Worm (Caenorhabditis elegans) whole organism, L1 larva: ENCODE measurements around the gene C35A5.10.
A peak's percentile ranks its signal among the peaks of the same experiment; 100 is the strongest.

Experiments
- C16A3.4 ChIP-seq: fragments of 150-350 bp; optimal IDR thresholded peaks from 2 replicates; lab custom pipeline; 2014; ENCODE audit warnings: missing biosample characterization, missing genetic modification characterization
- aly-2 ChIP-seq: fragments of 150-350 bp; optimal IDR thresholded peaks from 2 replicates; lab custom pipeline; 2014; ENCODE audit warnings: missing biosample characterization, missing genetic modification characterization
- blmp-1 ChIP-seq: fragments of 150-350 bp; optimal IDR thresholded peaks from 2 replicates; lab custom pipeline; 2014; ENCODE audit warnings: missing biosample characterization, missing genetic modification characterization
- ceh-82 ChIP-seq, 3 experiments: fragments of 150-350 bp in 1 of 3; sonication (generic microtip) in 2 of 3; optimal IDR thresholded peaks; 2 replicates each; lab custom pipeline; 2014 to 2017; ENCODE audit warnings: missing biosample characterization in 3 of 3, missing genetic modification characterization in 3 of 3
- dsc-1 ChIP-seq: sonication (generic microtip); optimal IDR thresholded peaks from 2 replicates; lab custom pipeline; 2016; ENCODE audit warnings: mild to moderate bottlenecking, missing genetic modification characterization, missing compliant biosample characterization
- efl-1 ChIP-seq, 4 experiments: fragments of 150-350 bp; optimal IDR thresholded peaks in 3 of 4; peaks in 1 of 4; 1 replicate in 1 of 4; 2 replicates in 3 of 4; lab custom pipeline; 2014; ENCODE audit warnings: missing biosample characterization in 2 of 4, missing genetic modification characterization in 2 of 4, missing genetic modification reagents in 2 of 4
- efl-3 ChIP-seq: fragments of 200-800 bp; sonication (Bioruptor generic); optimal IDR thresholded peaks from 2 replicates; lab custom pipeline; 2018; ENCODE audit warnings: mild to moderate bottlenecking, missing genetic modification characterization, missing compliant biosample characterization
- egl-13 ChIP-seq: sonication (generic microtip); optimal IDR thresholded peaks from 2 replicates; lab custom pipeline; 2016; ENCODE audit warnings: missing genotype, missing genetic modification reagents, missing genetic modification characterization, missing compliant biosample characterization
- egl-27 ChIP-seq, 2 experiments: fragments of 150-350 bp in 1 of 2; sonication (generic microtip); optimal IDR thresholded peaks; 3 replicates each; lab custom pipeline; 2017 to 2018; ENCODE audit warnings: missing biosample characterization in 2 of 2, missing genetic modification characterization in 2 of 2, missing genetic modification reagents in 2 of 2
- elt-2 ChIP-seq: sonication (generic microtip); optimal IDR thresholded peaks from 2 replicates; lab custom pipeline; 2016; ENCODE audit warnings: missing genetic modification characterization, mild to moderate bottlenecking, inconsistent platforms, missing compliant biosample characterization, missing genetic modification reagents
- fkh-8 ChIP-seq: sonication (generic microtip); optimal IDR thresholded peaks from 2 replicates; lab custom pipeline; 2016; ENCODE audit warnings: mild to moderate bottlenecking, missing genetic modification characterization, missing compliant biosample characterization
- fos-1 ChIP-seq: fragments of 150-350 bp; optimal IDR thresholded peaks from 2 replicates; lab custom pipeline; 2014; ENCODE audit warnings: missing biosample characterization, missing genetic modification characterization
- grh-1 ChIP-seq: fragments of 200-800 bp; sonication (Bioruptor generic); IDR thresholded peaks from 2 replicates; pipeline ENCODE4 v1.3.6; 2022; ENCODE audit warnings: missing genetic modification reagents, missing genetic modification characterization, missing compliant biosample characterization
- hlh-4 ChIP-seq: sonication (generic microtip); optimal IDR thresholded peaks from 2 replicates; lab custom pipeline; 2016; ENCODE audit warnings: mild to moderate bottlenecking, missing genetic modification characterization, missing compliant biosample characterization
- irx-1 ChIP-seq: sonication (generic microtip); optimal IDR thresholded peaks from 2 replicates; lab custom pipeline; 2016; ENCODE audit warnings: missing genetic modification characterization, missing compliant biosample characterization
- lin-13 ChIP-seq: fragments of 150-350 bp; optimal IDR thresholded peaks from 2 replicates; lab custom pipeline; 2014; ENCODE audit warnings: missing biosample characterization, missing genetic modification reagents, missing genetic modification characterization
- lin-14 ChIP-seq: fragments of 200-800 bp; sonication (Bioruptor generic); optimal IDR thresholded peaks from 2 replicates; lab custom pipeline; 2018; ENCODE audit warnings: mild to moderate bottlenecking, missing genetic modification characterization, moderate library complexity, missing compliant biosample characterization
- lin-35 ChIP-seq, 2 experiments: fragments of 150-350 bp; optimal IDR thresholded peaks; 2 replicates each; lab custom pipeline; 2014; ENCODE audit warnings: missing biosample characterization in 2 of 2, missing genetic modification characterization in 2 of 2, missing genetic modification reagents in 2 of 2
- lin-39 ChIP-seq: fragments of 150-350 bp; optimal IDR thresholded peaks from 2 replicates; lab custom pipeline; 2014; ENCODE audit warnings: missing biosample characterization, missing genetic modification reagents, missing genetic modification characterization
- lsy-2 ChIP-seq, 2 experiments: fragments of 150-350 bp; optimal IDR thresholded peaks; 2 replicates each; lab custom pipeline; 2014; ENCODE audit warnings: missing biosample characterization in 2 of 2, missing genetic modification characterization in 2 of 2
- mab-9 ChIP-seq: fragments of 200-800 bp; sonication (Bioruptor generic); IDR thresholded peaks from 2 replicates; pipeline ENCODE4 v1.3.6; 2022; ENCODE audit warnings: missing genetic modification reagents, missing genetic modification characterization, missing compliant biosample characterization
- mdl-1 ChIP-seq, 2 experiments: fragments of 150-350 bp; optimal IDR thresholded peaks; 2 replicates each; lab custom pipeline; 2014 to 2017; ENCODE audit warnings: missing biosample characterization in 2 of 2, missing genetic modification characterization in 2 of 2, inconsistent platforms in 1 of 2
- mef-2 ChIP-seq: fragments of 150-350 bp; optimal IDR thresholded peaks from 2 replicates; lab custom pipeline; 2014; ENCODE audit warnings: missing biosample characterization, missing genetic modification characterization
- nhr-11 ChIP-seq: fragments of 150-350 bp; optimal IDR thresholded peaks from 2 replicates; lab custom pipeline; 2014; ENCODE audit warnings: missing biosample characterization, missing genetic modification characterization
- nhr-12 ChIP-seq: sonication (generic microtip); optimal IDR thresholded peaks from 2 replicates; lab custom pipeline; 2017; ENCODE audit warnings: missing biosample characterization, missing genetic modification characterization
- nhr-20 ChIP-seq: sonication (generic microtip); optimal IDR thresholded peaks from 2 replicates; lab custom pipeline; 2016; ENCODE audit warnings: mild to moderate bottlenecking, missing genetic modification characterization, missing compliant biosample characterization
- nhr-237 ChIP-seq: fragments of 150-350 bp; optimal IDR thresholded peaks from 2 replicates; lab custom pipeline; 2014; ENCODE audit warnings: missing biosample characterization, missing genetic modification characterization
- nhr-28 ChIP-seq: fragments of 150-350 bp; optimal IDR thresholded peaks from 2 replicates; lab custom pipeline; 2014; ENCODE audit warnings: missing biosample characterization, missing genetic modification characterization
- nhr-47 ChIP-seq: sonication (generic microtip); optimal IDR thresholded peaks from 2 replicates; lab custom pipeline; 2016; ENCODE audit warnings: mild to moderate bottlenecking, missing genetic modification characterization, moderate library complexity, missing compliant biosample characterization
- nhr-71 ChIP-seq: sonication (generic microtip); optimal IDR thresholded peaks from 2 replicates; lab custom pipeline; 2016; ENCODE audit warnings: mild to moderate bottlenecking, missing genetic modification characterization, moderate library complexity, missing compliant biosample characterization
- nhr-77 ChIP-seq: fragments of 150-350 bp; optimal IDR thresholded peaks from 2 replicates; lab custom pipeline; 2014; ENCODE audit warnings: missing biosample characterization, missing genetic modification characterization
- nhr-90 ChIP-seq: sonication (generic microtip); optimal IDR thresholded peaks from 2 replicates; lab custom pipeline; 2016; ENCODE audit warnings: mild to moderate bottlenecking, missing genetic modification characterization, missing compliant biosample characterization; ENCODE audit not compliant: poor library complexity
- pax-3 ChIP-seq: fragments of 200-800 bp; sonication (Bioruptor generic); optimal IDR thresholded peaks from 2 replicates; lab custom pipeline; 2018; ENCODE audit warnings: mild to moderate bottlenecking, missing genetic modification characterization, moderate library complexity, missing compliant biosample characterization
- rnt-1 ChIP-seq: sonication (generic microtip); optimal IDR thresholded peaks from 2 replicates; lab custom pipeline; 2016; ENCODE audit warnings: mild to moderate bottlenecking, missing genetic modification characterization, moderate library complexity, missing compliant biosample characterization
- skn-1 ChIP-seq: fragments of 150-350 bp; optimal IDR thresholded peaks from 2 replicates; lab custom pipeline; 2014; ENCODE audit warnings: missing biosample characterization, missing genetic modification characterization
- snu-23 ChIP-seq: sonication (generic microtip); optimal IDR thresholded peaks from 2 replicates; lab custom pipeline; 2016; ENCODE audit warnings: missing genetic modification characterization, missing compliant biosample characterization
- sptf-1 ChIP-seq: fragments of 150-350 bp; optimal IDR thresholded peaks from 2 replicates; lab custom pipeline; 2014; ENCODE audit warnings: missing biosample characterization, missing genetic modification characterization
- swsn-7 ChIP-seq: sonication (generic microtip); optimal IDR thresholded peaks from 2 replicates; lab custom pipeline; 2016; ENCODE audit warnings: missing genetic modification characterization, missing compliant biosample characterization
- unc-62 ChIP-seq: fragments of 150-350 bp; optimal IDR thresholded peaks from 2 replicates; lab custom pipeline; 2014; ENCODE audit warnings: missing biosample characterization, missing genetic modification reagents, missing genetic modification characterization
- unc-86 ChIP-seq: sonication (generic microtip); optimal IDR thresholded peaks from 2 replicates; lab custom pipeline; 2016; ENCODE audit warnings: missing genetic modification characterization, missing compliant biosample characterization
- unc-98 ChIP-seq: fragments of 200-800 bp; sonication (Bioruptor generic); IDR thresholded peaks from 2 replicates; pipeline ENCODE4 v1.3.6; 2022; ENCODE audit warnings: missing genetic modification characterization, missing compliant biosample characterization
- ztf-4 ChIP-seq: fragments of 150-350 bp; optimal IDR thresholded peaks from 2 replicates; lab custom pipeline; 2014; ENCODE audit warnings: missing biosample characterization, missing genetic modification characterization

The C35A5.10 gene

DNA sequence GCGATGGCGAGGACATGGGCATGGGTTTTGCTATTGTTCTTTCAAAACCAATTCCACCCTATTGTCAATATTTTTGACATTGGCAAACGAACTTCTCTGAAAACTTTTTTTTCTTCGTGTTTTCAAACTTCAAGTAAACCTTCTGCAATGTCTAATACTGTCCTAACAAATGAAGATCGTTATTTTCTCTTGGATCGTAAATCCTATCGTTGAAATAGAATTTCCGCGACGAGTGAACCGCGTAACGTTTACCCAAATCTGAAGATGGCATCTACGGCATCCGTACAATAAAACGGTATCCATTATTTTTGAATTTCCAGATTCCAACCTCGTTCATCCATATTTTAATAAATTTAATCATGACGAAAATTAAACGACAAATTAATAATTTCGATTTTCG is 1.6 kb downstream of the C35A5.10 start, which contains the start of gene C35A5.5:
Gene C35A5.5 (plus strand): TSS at position 301 of the 400 bp plus-strand sequence.
- no peak for TF ChIP-seq fos-1 (tag; lab: Kevin White, UChicago)
- TF ChIP-seq unc-86: no peak
- no peak for TF ChIP-seq nhr-28
- TF ChIP-seq fkh-8 (tag; lab: Kevin White, UChicago): no peak
- TF ChIP-seq rnt-1 (tag; lab: Kevin White, UChicago): no peak
- no peak for TF ChIP-seq efl-3 (GFP tag; lab: Kevin White, UChicago)
- TF ChIP-seq mef-2 (tag; lab: Kevin White, UChicago): no peak
- TF ChIP-seq grh-1 (GFP tag; lab: Robert Waterston, UW): no peak
- no peak for TF ChIP-seq C16A3.4
- TF ChIP-seq swsn-7 (tag; lab: Kevin White, UChicago): no peak
- TF ChIP-seq nhr-77 (tag; lab: Kevin White, UChicago): no peak
- TF ChIP-seq lsy-2 (tag; optimal IDR thresholded peaks at IDR 0.05; lab: Kevin White, UChicago): no peak
- no peak for TF ChIP-seq egl-13 (tag; lab: Kevin White, UChicago)
- TF ChIP-seq dsc-1 (tag; lab: Kevin White, UChicago): no peak
- no peak for TF ChIP-seq mab-9 (GFP tag; lab: Robert Waterston, UW)
- no peak for TF ChIP-seq nhr-90 (tag; lab: Kevin White, UChicago)
- TF ChIP-seq, all 84 proteins: peak for 0

DNA sequence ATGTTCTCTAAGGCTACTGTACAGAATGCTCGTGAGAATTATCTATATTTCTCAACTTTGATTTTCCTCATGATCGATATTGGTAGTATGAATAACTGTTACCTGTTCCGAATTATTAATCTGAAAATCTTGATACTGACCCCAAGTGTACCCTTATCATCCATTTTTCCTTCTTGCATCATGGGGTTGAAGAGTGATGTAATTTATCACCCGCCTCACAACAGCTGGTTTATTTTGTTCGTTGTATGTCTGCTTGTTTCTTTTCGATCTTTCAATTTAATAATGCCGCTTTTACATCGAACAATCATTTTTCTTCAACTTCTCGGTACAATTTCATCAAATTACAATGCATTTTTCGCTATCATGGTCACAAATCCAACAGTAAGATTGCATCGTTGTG is 4.9 kb downstream of the C35A5.10 start, which contains the start of gene C35A5.6:
Gene C35A5.6 (plus strand): TSS at position 283 of the 400 bp plus-strand sequence.
- TF ChIP-seq lin-35 (GFP tag; optimal IDR thresholded peaks at IDR 0.05; lab: Kevin White, UChicago) (no peak), efl-1 (optimal IDR thresholded peaks at IDR 0.05; lab: Kevin White, UChicago) (no peak), efl-1 (GFP tag; optimal IDR thresholded peaks at IDR 0.05 in 1 of 2; lab: Kevin White, UChicago) (no peak), sptf-1 (tag; lab: Kevin White, UChicago) (no peak), unc-98 (GFP tag; lab: Robert Waterston, UW) (no peak), ztf-4 (tag; lab: Kevin White, UChicago) (no peak), nhr-47 (no peak), ceh-82 (tag; optimal IDR thresholded peaks at IDR 0.05; lab: Kevin White, UChicago) (no peak), aly-2 (tag; lab: Kevin White, UChicago) (no peak), egl-27 (tag; optimal IDR thresholded peaks at IDR 0.05; lab: Kevin White, UChicago) (no peak), skn-1 (tag; lab: Kevin White, UChicago) (peak; percentile 4), nhr-12 (tag; lab: Kevin White, UChicago) (no peak), lin-39 (no peak), swsn-7 (tag; lab: Kevin White, UChicago) (no peak), blmp-1 (tag; lab: Kevin White, UChicago) (peak; percentile 30), nhr-90 (tag; lab: Kevin White, UChicago) (no peak), elt-2 (tag; lab: Kevin White, UChicago) (no peak), lsy-2 (tag; optimal IDR thresholded peaks at IDR 0.05; lab: Kevin White, UChicago) (no peak), nhr-237 (tag; lab: Kevin White, UChicago) (no peak), lin-13 (GFP tag; lab: Kevin White, UChicago) (no peak), hlh-4 (tag; lab: Kevin White, UChicago) (no peak), mdl-1 (tag; optimal IDR thresholded peaks at IDR 0.05; lab: Kevin White, UChicago) (no peak), unc-86 (no peak), nhr-71 (tag; lab: Kevin White, UChicago) (peak; percentile 20), unc-62 (GFP tag; lab: Kevin White, UChicago) (no peak), irx-1 (tag; lab: Kevin White, UChicago) (no peak), fos-1 (tag; lab: Kevin White, UChicago) (no peak), snu-23 (no peak), pax-3 (tag; lab: Kevin White, UChicago) (no peak), lin-14 (GFP tag; lab: Kevin White, UChicago) (peak; percentile 30), nhr-11 (tag; lab: Kevin White, UChicago) (no peak), nhr-20 (tag; lab: Kevin White, UChicago) (peak; percentile 5), rnt-1 (tag; lab: Kevin White, UChicago) (peak; percentile 22), dsc-1 (tag; lab: Kevin White, UChicago) (no peak)
